Worm (Caenorhabditis elegans): Measurements from ENCODE around the gene B0244.17.

ce11 chrIII:5709224-5709623 is 23.8 kb upstream of the B0244.17 start, which contains the start of gene hpo-28:
- TF ChIP-seq him-1 (tag; optimal IDR thresholded peaks at IDR 0.05) (no peak), W03F9.2 (tag; optimal IDR thresholded peaks at IDR 0.05) (no peak), dao-5 (tag; optimal IDR thresholded peaks at IDR 0.05) (no peak)
